Fruit fly (Drosophila melanogaster) whole organism, embryonic: ENCODE data around the gene Fnta.

Experiments
- ATbp ChIP-seq: fragments of 200-800 bp; sonication (Bioruptor generic); optimal IDR thresholded peaks from 2 replicates; lab custom pipeline; 2017; ENCODE audit warnings: missing biosample characterization, mild to moderate bottlenecking, missing genetic modification characterization, missing genetic modification reagents
- CG10431 ChIP-seq: fragments of 200-800 bp; sonication (Bioruptor generic); optimal IDR thresholded peaks from 3 replicates; lab custom pipeline; 2018; ENCODE audit warnings: missing biosample characterization, mild to moderate bottlenecking, missing genetic modification characterization
- CG10462 ChIP-seq: fragments of 200-800 bp; sonication (Bioruptor generic); optimal IDR thresholded peaks from 2 replicates; lab custom pipeline; 2016; ENCODE audit warnings: missing biosample characterization, missing genetic modification characterization
- CG10979 ChIP-seq: fragments of 200-800 bp; sonication (Bioruptor generic); optimal IDR thresholded peaks from 2 replicates; lab custom pipeline; 2018; ENCODE audit warnings: missing biosample characterization, mild to moderate bottlenecking, missing genetic modification characterization, moderate library complexity
- CG11085 ChIP-seq: fragments of 200-800 bp; sonication (Bioruptor generic); IDR thresholded peaks from 2 replicates; pipeline ENCODE4 v1.3.6; 2022; ENCODE audit warnings: missing biosample characterization, missing genetic modification characterization
- CG12299 ChIP-seq: fragments of 200-800 bp; sonication (Bioruptor generic); optimal IDR thresholded peaks from 2 replicates; lab custom pipeline; 2018; ENCODE audit warnings: missing biosample characterization, mild to moderate bottlenecking, missing genetic modification characterization
- CG12942 ChIP-seq: fragments of 200-800 bp; sonication (Bioruptor generic); optimal IDR thresholded peaks from 3 replicates; lab custom pipeline; 2016; ENCODE audit warnings: missing biosample characterization, missing genetic modification characterization
- CG17802 ChIP-seq: fragments of 200-800 bp; sonication (Bioruptor generic); optimal IDR thresholded peaks from 2 replicates; lab custom pipeline; 2018; ENCODE audit warnings: missing biosample characterization, mild to moderate bottlenecking, missing genetic modification characterization, moderate library complexity
- CG17912 ChIP-seq: fragments of 200-800 bp; sonication (Bioruptor generic); optimal IDR thresholded peaks from 2 replicates; lab custom pipeline; 2018; ENCODE audit warnings: missing biosample characterization, mild to moderate bottlenecking, missing genetic modification characterization
- CG18476 ChIP-seq: fragments of 200-800 bp; sonication (Bioruptor generic); optimal IDR thresholded peaks from 2 replicates; lab custom pipeline; 2016; ENCODE audit warnings: missing biosample characterization, mild to moderate bottlenecking, missing genetic modification characterization
- CG18764 ChIP-seq: fragments of 200-800 bp; sonication (Bioruptor generic); optimal IDR thresholded peaks from 3 replicates; lab custom pipeline; 2016; ENCODE audit warnings: missing biosample characterization, missing genetic modification characterization
- CG3726 ChIP-seq: fragments of 200-800 bp; sonication (Bioruptor generic); IDR thresholded peaks from 3 replicates; pipeline ENCODE4, ENCODE4 v1.3.6; 2022; ENCODE audit warnings: missing biosample characterization, missing genetic modification characterization
- CG6654 ChIP-seq: fragments of 200-800 bp; sonication (Bioruptor generic); optimal IDR thresholded peaks from 2 replicates; lab custom pipeline; 2017; ENCODE audit warnings: missing biosample characterization, mild to moderate bottlenecking, missing genetic modification characterization
- CG6689 ChIP-seq: fragments of 200-800 bp; sonication (Bioruptor generic); IDR thresholded peaks from 2 replicates; pipeline ENCODE4 v1.3.6; 2022; ENCODE audit warnings: missing biosample characterization, missing genetic modification characterization
- CG7271 ChIP-seq: fragments of 200-800 bp; sonication (Bioruptor generic); optimal IDR thresholded peaks from 2 replicates; lab custom pipeline; 2018; ENCODE audit warnings: missing biosample characterization, mild to moderate bottlenecking, missing genetic modification characterization, moderate library complexity
- CG8290 ChIP-seq, 3 experiments: fragments of 200-800 bp; sonication (Bioruptor generic); optimal IDR thresholded peaks; 2 replicates each; lab custom pipeline; 2016 to 2019; ENCODE audit warnings: missing biosample characterization in 3 of 3, missing genetic modification characterization in 3 of 3, mild to moderate bottlenecking in 2 of 3, moderate library complexity in 1 of 3
- CG8388 ChIP-seq: fragments of 200-800 bp; sonication (Bioruptor generic); optimal IDR thresholded peaks from 2 replicates; lab custom pipeline; 2019; ENCODE audit warnings: missing biosample characterization, mild to moderate bottlenecking, missing genetic modification characterization, moderate library complexity
- D19A ChIP-seq: fragments of 200-800 bp; optimal IDR thresholded peaks from 3 replicates; lab custom pipeline; 2019; ENCODE audit warnings: missing biosample characterization, mild to moderate bottlenecking, missing genetic modification characterization, moderate library complexity
- Dfd ChIP-seq, 2 experiments: fragments of >200 bp; optimal IDR thresholded peaks; 2 replicates each; lab custom pipeline; 2017; ENCODE audit warnings: missing biosample characterization in 2 of 2, missing genetic modification characterization in 2 of 2
- Doc3 ChIP-seq: fragments of 200-800 bp; sonication (Bioruptor generic); IDR thresholded peaks from 3 replicates; pipeline ENCODE4 v1.3.6; 2022; ENCODE audit warnings: missing biosample characterization, missing genetic modification characterization; ENCODE audit not compliant: partially characterized antibody
- E2f1 ChIP-seq: fragments of 200-800 bp; sonication (Bioruptor generic); IDR thresholded peaks from 2 replicates; pipeline ENCODE4 v1.3.6; 2022; ENCODE audit warnings: missing biosample characterization, missing genetic modification characterization
- Fer3 ChIP-seq: fragments of 200-800 bp; sonication (Bioruptor generic); optimal IDR thresholded peaks from 2 replicates; lab custom pipeline; 2018; ENCODE audit warnings: missing biosample characterization, mild to moderate bottlenecking, missing genetic modification characterization, moderate library complexity
- HLH4C ChIP-seq: fragments of 200-800 bp; sonication (Bioruptor generic); IDR thresholded peaks from 3 replicates; pipeline ENCODE4 v1.3.6; 2022; ENCODE audit warnings: missing biosample characterization, missing genetic modification characterization; ENCODE audit not compliant: partially characterized antibody
- HLHmδ ChIP-seq: fragments of 200-800 bp; sonication (Bioruptor generic); optimal IDR thresholded peaks from 2 replicates; lab custom pipeline; 2018; ENCODE audit warnings: missing biosample characterization, mild to moderate bottlenecking, missing genetic modification characterization, moderate library complexity
- Mrtf ChIP-seq: fragments of 200-800 bp; sonication (Bioruptor generic); IDR thresholded peaks from 3 replicates; pipeline ENCODE4 v1.3.6; 2022; ENCODE audit warnings: missing biosample characterization, missing genetic modification characterization
- Stat92E ChIP-seq, 3 experiments: fragments of >200 bp in 2 of 3; fragments of 200-800 bp in 1 of 3; sonication (Bioruptor generic) in 1 of 3; optimal IDR thresholded peaks; 2 replicates each; lab custom pipeline; 2017 to 2019; ENCODE audit warnings: missing biosample characterization in 3 of 3, missing genetic modification characterization in 3 of 3, mild to moderate bottlenecking in 1 of 3, moderate library complexity in 1 of 3
- TFAM ChIP-seq: fragments of 200-800 bp; sonication (Bioruptor generic); optimal IDR thresholded peaks from 2 replicates; lab custom pipeline; 2017; ENCODE audit warnings: missing biosample characterization, missing genetic modification characterization, inconsistent platforms
- Taf1 ChIP-seq: fragments of 200-800 bp; sonication (Bioruptor generic); IDR thresholded peaks from 2 replicates; pipeline ENCODE4 v1.3.6; 2022; ENCODE audit warnings: missing biosample characterization, missing genetic modification characterization
- al ChIP-seq: fragments of 200-800 bp; sonication (Bioruptor generic); IDR thresholded peaks from 2 replicates; pipeline ENCODE4 v1.3.6; 2022; ENCODE audit warnings: missing biosample characterization, missing genetic modification characterization
- cad ChIP-seq: fragments of >200 bp; optimal IDR thresholded peaks from 2 replicates; lab custom pipeline; 2017; ENCODE audit warnings: missing biosample characterization, missing genetic modification characterization
- cas ChIP-seq: fragments of 200-800 bp; sonication (Bioruptor generic); IDR thresholded peaks from 2 replicates; pipeline ENCODE4 v1.3.6; 2022; ENCODE audit warnings: missing biosample characterization, missing genetic modification characterization
- dmrt11E ChIP-seq: fragments of 200-800 bp; sonication (Bioruptor generic); optimal IDR thresholded peaks from 3 replicates; lab custom pipeline; 2018; ENCODE audit warnings: missing biosample characterization, mild to moderate bottlenecking, missing genetic modification characterization, moderate library complexity
- dysf ChIP-seq: fragments of 200-800 bp; sonication (Bioruptor generic); IDR thresholded peaks from 3 replicates; pipeline ENCODE4 v1.3.6; 2022; ENCODE audit warnings: missing biosample characterization, missing genetic modification characterization
- eyg ChIP-seq: fragments of 200-800 bp; sonication (Bioruptor generic); optimal IDR thresholded peaks from 3 replicates; lab custom pipeline; 2016; ENCODE audit warnings: missing biosample characterization, missing genetic modification characterization
- grau ChIP-seq: fragments of 200-800 bp; optimal IDR thresholded peaks from 3 replicates; lab custom pipeline; 2019; ENCODE audit warnings: missing biosample characterization, mild to moderate bottlenecking, missing genetic modification characterization, moderate library complexity
- kah ChIP-seq: fragments of 200-800 bp; sonication (Bioruptor generic); optimal IDR thresholded peaks from 2 replicates; lab custom pipeline; 2018; ENCODE audit warnings: missing biosample characterization, mild to moderate bottlenecking, missing genetic modification characterization
- lola ChIP-seq, 3 experiments: fragments of >200 bp in 2 of 3; fragments of 200-800 bp in 1 of 3; sonication (Bioruptor generic) in 1 of 3; optimal IDR thresholded peaks; 2 replicates each; lab custom pipeline; 2017 to 2019; ENCODE audit warnings: missing biosample characterization in 3 of 3, missing genetic modification characterization in 3 of 3, mild to moderate bottlenecking in 1 of 3, moderate library complexity in 1 of 3
- lov ChIP-seq, 2 experiments: fragments of 200-800 bp in 1 of 2; fragments of >200 bp in 1 of 2; sonication (Bioruptor generic) in 1 of 2; IDR thresholded peaks in 1 of 2; optimal IDR thresholded peaks in 1 of 2; 2 replicates in 1 of 2; 3 replicates in 1 of 2; pipeline versions ENCODE4 v1.3.6 to Lab custom; 2017 to 2022; ENCODE audit warnings: missing biosample characterization in 1 of 2, missing genetic modification characterization in 1 of 2
- odd ChIP-seq: fragments of 200-800 bp; sonication (Bioruptor generic); optimal IDR thresholded peaks from 2 replicates; lab custom pipeline; 2017; ENCODE audit warnings: missing biosample characterization, mild to moderate bottlenecking, missing genetic modification characterization
- pho ChIP-seq: fragments of 200-800 bp; sonication (Bioruptor generic); optimal IDR thresholded peaks from 2 replicates; lab custom pipeline; 2016; ENCODE audit warnings: missing biosample characterization, missing genetic modification characterization
- prd ChIP-seq, 3 experiments: fragments of >200 bp in 2 of 3; fragments of 200-800 bp in 1 of 3; sonication (Bioruptor generic) in 1 of 3; optimal IDR thresholded peaks in 2 of 3; IDR thresholded peaks in 1 of 3; 2 replicates in 2 of 3; 3 replicates in 1 of 3; pipeline versions ENCODE4 v1.3.6 to Lab custom; 2017 to 2022; ENCODE audit warnings: missing biosample characterization in 1 of 3, missing genetic modification characterization in 1 of 3
- pzg ChIP-seq: fragments of 200-800 bp; sonication (Bioruptor generic); optimal IDR thresholded peaks from 3 replicates; lab custom pipeline; 2018; ENCODE audit warnings: missing biosample characterization, mild to moderate bottlenecking, missing genetic modification characterization, moderate library complexity
- run ChIP-seq: fragments of 200-800 bp; sonication (Bioruptor generic); optimal IDR thresholded peaks from 3 replicates; lab custom pipeline; 2018; ENCODE audit warnings: missing biosample characterization, mild to moderate bottlenecking, missing genetic modification characterization
- salm ChIP-seq: fragments of 200-800 bp; sonication (Bioruptor generic); optimal IDR thresholded peaks from 2 replicates; lab custom pipeline; 2018; ENCODE audit warnings: missing biosample characterization, mild to moderate bottlenecking, missing genetic modification characterization
- usp ChIP-seq: fragments of >200 bp; optimal IDR thresholded peaks from 2 replicates; lab custom pipeline; 2017; ENCODE audit warnings: missing biosample characterization, missing genetic modification characterization
- vfl ChIP-seq: fragments of 200-800 bp; sonication (Bioruptor generic); optimal IDR thresholded peaks from 2 replicates; lab custom pipeline; 2016; ENCODE audit warnings: missing biosample characterization, missing genetic modification characterization
- wor ChIP-seq: fragments of 200-800 bp; sonication (Bioruptor generic); IDR thresholded peaks from 2 replicates; pipeline ENCODE4 v1.3.6; 2022; ENCODE audit warnings: missing biosample characterization, missing genetic modification characterization

Fnta gene

DNA sequence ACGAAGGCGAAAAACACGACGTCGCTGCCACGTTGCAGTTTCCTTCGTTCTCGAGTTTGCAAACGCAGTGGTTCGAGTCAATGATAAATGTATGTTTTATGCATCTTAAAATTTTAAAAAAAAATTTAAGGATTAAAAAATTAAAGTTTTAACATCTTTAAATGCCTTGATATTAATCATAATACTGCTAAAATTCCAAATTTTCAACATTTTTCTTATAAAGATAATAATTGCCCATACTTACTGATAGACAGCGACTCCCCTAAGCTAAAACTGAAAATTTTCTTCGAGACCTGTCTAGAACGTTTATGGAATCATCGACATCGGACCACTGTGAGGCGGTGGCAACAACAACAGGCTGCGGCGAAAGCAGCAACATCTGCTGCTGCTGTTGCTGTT is 9.2 kb downstream of the Fnta start (continued):
- peak; percentile 51; the same call in 1 of the 2 replicates for TF ChIP-seq al (GFP tag; lab: Robert Waterston, UW)
- peak; percentile 67 for TF ChIP-seq odd
- peak; percentile 69 for TF ChIP-seq CG12299
- peak; percentile 65 for TF ChIP-seq CG18476 (GFP tag; lab: Kevin White, UChicago)
- TF ChIP-seq CG17802: no peak
- TF ChIP-seq kah: peak; percentile 36
- peak; percentile 49 for TF ChIP-seq pho
- peak; percentile 46 for TF ChIP-seq ATbp (GFP tag; lab: Kevin White, UChicago)
- TF ChIP-seq Stat92E (GFP tag; optimal IDR thresholded peaks at IDR 0.05; lab: Kevin White, UChicago): no peak
- TF ChIP-seq cas (GFP tag; lab: Robert Waterston, UW): no peak
- peak; percentile 23 for TF ChIP-seq CG12942 (GFP tag; lab: Kevin White, UChicago)
- TF ChIP-seq run (tag; lab: Kevin White, UChicago): no peak
- TF ChIP-seq D19A (tag; lab: Kevin White, UChicago): peak; percentile 68
- no peak for TF ChIP-seq CG8290 (GFP tag; optimal IDR thresholded peaks at IDR 0.05; lab: Kevin White, UChicago)
- peak in 1 of 2 experiments; percentile 42 for TF ChIP-seq CG8290 (tag; optimal IDR thresholded peaks at IDR 0.05; lab: Kevin White, UChicago)
- TF ChIP-seq pzg (GFP tag; lab: Kevin White, UChicago): no peak
- TF ChIP-seq TFAM: no peak
- no peak for TF ChIP-seq lov (optimal IDR thresholded peaks at IDR 0.05; lab: Kevin White, UChicago)
- no peak for TF ChIP-seq lov (GFP tag; IDR thresholded peaks at IDR 0.05; lab: Robert Waterston, UW)
- TF ChIP-seq vfl: peak; percentile 46
- TF ChIP-seq HLH4C: no peak
- peak in 1 of 3 experiments; percentile 57 for TF ChIP-seq lola (GFP tag; optimal IDR thresholded peaks at IDR 0.05; lab: Kevin White, UChicago)
- TF ChIP-seq usp (GFP tag; lab: Kevin White, UChicago): no peak
- no peak for TF ChIP-seq Dfd (GFP tag; optimal IDR thresholded peaks at IDR 0.05; lab: Kevin White, UChicago)
- peak; percentile 78 for TF ChIP-seq Fer3 (tag; lab: Kevin White, UChicago)
- TF ChIP-seq CG6654 (GFP tag; lab: Kevin White, UChicago): peak; percentile 18

- TF ChIP-seq CG10979 (tag; lab: Kevin White, UChicago) (peak; percentile 63), CG10462 (GFP tag; lab: Kevin White, UChicago) (no peak), eyg (GFP tag; lab: Kevin White, UChicago) (peak; percentile 21), CG8388 (GFP tag; lab: Kevin White, UChicago) (peak; percentile 54), prd (optimal IDR thresholded peaks at IDR 0.05; lab: Kevin White, UChicago) (no peak), prd (GFP tag; IDR thresholded peaks at IDR 0.05; lab: Robert Waterston, UW) (peak; percentile 77), CG3726 (GFP tag; lab: Robert Waterston, UW) (no peak), CG6689 (peak; percentile 65), dmrt11E (peak; percentile 59), HLHmδ (GFP tag; lab: Kevin White, UChicago) (no peak), grau (tag; lab: Kevin White, UChicago) (peak; percentile 61), Stat92E (GFP tag; optimal IDR thresholded peaks at IDR 0.05; lab: Kevin White, UChicago) (no peak), Mrtf (no peak), salm (tag; lab: Kevin White, UChicago) (no peak), CG10431 (peak; percentile 2), CG7271 (tag; lab: Kevin White, UChicago) (no peak), HLH4C (no peak), Doc3 (GFP tag; lab: Robert Waterston, UW) (no peak), CG18764 (GFP tag; lab: Kevin White, UChicago) (no peak), dysf (GFP tag; lab: Robert Waterston, UW) (peak; percentile 4; the same call in 1 of the 3 replicates), cad (GFP tag; lab: Kevin White, UChicago) (no peak), CG17912 (GFP tag; lab: Kevin White, UChicago) (no peak), E2f1 (GFP tag; lab: Robert Waterston, UW) (peak; percentile 44), CG11085 (GFP tag; lab: Robert Waterston, UW) (no peak), Taf1 (GFP tag; lab: Robert Waterston, UW) (no peak; the same call in 1 of the 2 replicates), wor (no peak; the same call in 1 of the 2 replicates)
These were observed 9.8 kb downstream of the Fnta start for dm6 chr2L:4820448-4821318.
